Worm (Caenorhabditis elegans) whole organism, midembryonic: ENCODE measurements around the gene ztf-25.
"Not testable (repeated sequence)": the region's sequence is repeated elsewhere in the genome, so short reads cannot be mapped to it uniquely, and the experiment has no call there.

ENCODE experiments used
- T22C8.4 ChIP-seq: fragments of 200-800 bp; sonication (Bioruptor generic); IDR thresholded peaks from 2 replicates; pipeline ENCODE4 v1.3.6; 2022; ENCODE audit warnings: missing genetic modification characterization, missing compliant biosample characterization
- cog-1 ChIP-seq: sonication (generic microtip); optimal IDR thresholded peaks from 2 replicates; lab custom pipeline; 2016; ENCODE audit warnings: missing genetic modification characterization, missing compliant biosample characterization
- flt-1 ChIP-seq: fragments of 200-800 bp; sonication (Bioruptor generic); IDR thresholded peaks from 2 replicates; pipeline ENCODE4 v1.3.6; 2022; ENCODE audit warnings: missing genetic modification characterization, missing compliant biosample characterization
- klf-2 ChIP-seq: fragments of 200-800 bp; sonication (Bioruptor generic); conservative IDR thresholded peaks from 2 replicates; pipeline ENCODE4 v1.3.6; 2022; ENCODE audit warnings: missing genetic modification reagents, missing genetic modification characterization, missing compliant biosample characterization
- med-1 ChIP-seq: sonication (generic microtip); optimal IDR thresholded peaks from 2 replicates; lab custom pipeline; 2017; ENCODE audit warnings: missing genetic modification characterization, mild to moderate bottlenecking, missing compliant biosample characterization, antibody characterized with exemption, missing genetic modification reagents; ENCODE audit not compliant: insufficient read depth
- ref-1 ChIP-seq: fragments of 200-800 bp; sonication (Bioruptor generic); conservative IDR thresholded peaks from 2 replicates; pipeline ENCODE4 v1.3.6; 2022; ENCODE audit warnings: missing genetic modification reagents, missing genetic modification characterization, missing compliant biosample characterization
- tab-1 ChIP-seq: fragments of 200-800 bp; sonication (Bioruptor generic); IDR thresholded peaks from 2 replicates; pipeline ENCODE4 v1.3.6; 2022; ENCODE audit warnings: missing genetic modification characterization, missing compliant biosample characterization
- ztf-23 ChIP-seq: fragments of 200-800 bp; sonication (Bioruptor generic); IDR thresholded peaks from 2 replicates; pipeline ENCODE4 v1.3.6; 2022; ENCODE audit warnings: missing genetic modification reagents, missing genetic modification characterization, missing compliant biosample characterization
- ztf-29 ChIP-seq: fragments of 200-800 bp; sonication (Bioruptor generic); IDR thresholded peaks from 2 replicates; pipeline ENCODE4 v1.3.6; 2022; ENCODE audit warnings: missing genetic modification reagents, missing genetic modification characterization, missing compliant biosample characterization

ztf-25 gene

DNA sequence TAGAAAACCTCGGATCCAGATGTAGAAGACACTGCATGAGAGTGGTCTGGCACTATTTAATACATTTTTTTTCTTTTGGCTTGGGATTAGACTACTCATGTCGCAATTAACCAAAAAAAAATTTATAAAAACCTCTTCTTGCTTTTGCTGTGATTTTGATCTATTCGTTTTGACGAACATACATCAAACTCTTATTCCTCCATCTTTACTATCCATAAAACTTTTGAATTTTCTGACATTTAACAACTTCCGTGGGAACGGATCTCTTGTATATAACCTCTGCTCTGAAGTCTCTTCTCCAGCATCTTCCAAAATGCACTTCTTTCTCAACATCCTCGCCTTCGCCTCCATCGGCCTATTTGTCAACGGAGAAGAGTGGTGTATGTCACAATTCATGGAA is 4.4 kb downstream of the ztf-25 start, which contains the start of gene Y6G8.16:
TSS of gene Y6G8.16 (plus strand) at position 301 of the 400 bp plus-strand sequence.
- TF ChIP-seq cog-1 (tag; lab: Kevin White, UChicago); klf-2 (GFP tag; lab: Robert Waterston, UW); ref-1 (GFP tag; lab: Robert Waterston, UW): not testable (repeated sequence)

DNA sequence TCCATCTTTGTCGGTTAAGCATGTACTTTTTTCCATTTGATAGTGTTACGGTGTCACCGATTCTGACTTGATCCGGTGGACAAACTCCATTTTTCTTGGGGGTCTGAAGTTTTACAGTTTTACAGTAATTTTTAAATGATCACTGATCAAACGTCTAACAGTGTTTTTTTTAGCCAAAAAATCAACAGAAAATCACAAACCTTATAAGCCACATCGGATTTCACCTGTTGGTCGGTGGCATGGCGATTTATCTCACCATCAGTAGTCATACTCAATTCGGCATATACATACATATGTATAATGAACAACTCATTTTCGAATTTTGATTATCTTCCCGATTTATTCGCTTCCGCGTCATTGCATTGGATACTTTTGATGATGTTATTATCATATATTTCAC is 6.2 kb downstream of the ztf-25 start, which contains the start of gene srz-91:
TSS of gene srz-91 (plus strand) at position 301 of the 400 bp plus-strand sequence.
- TF ChIP-seq klf-2 (GFP tag; lab: Robert Waterston, UW): no peak
- no peak for TF ChIP-seq tab-1
- no peak for TF ChIP-seq ztf-23 (GFP tag; lab: Robert Waterston, UW)
- no peak for TF ChIP-seq flt-1 (GFP tag; lab: Robert Waterston, UW)

DNA sequence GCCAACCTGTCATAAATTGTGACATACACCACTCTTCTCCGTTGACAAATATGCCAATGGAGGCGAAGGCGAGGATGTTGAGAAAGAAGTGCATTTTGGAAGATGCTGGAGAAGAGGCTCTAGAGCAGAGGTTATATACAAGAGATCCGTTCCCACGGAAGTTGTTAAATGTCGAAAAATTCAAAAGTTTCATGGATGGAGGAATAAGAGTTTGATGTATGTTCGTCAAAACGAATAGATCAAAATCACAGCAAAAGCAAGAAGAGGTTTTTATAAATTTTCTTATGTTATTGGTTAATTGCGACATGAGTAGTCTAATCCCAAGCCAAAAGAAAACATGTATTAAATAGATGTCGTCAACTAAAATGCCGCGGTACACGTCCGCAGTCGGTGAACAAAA is 8.9 kb downstream of the ztf-25 start, which contains the start of gene Y6G8.15:
TSS of gene Y6G8.15 (minus strand) at position 101 of the 400 bp plus-strand sequence.
- not testable (repeated sequence) for TF ChIP-seq ztf-23, ref-1, ztf-29 (GFP tag; lab: Robert Waterston, UW)

DNA sequence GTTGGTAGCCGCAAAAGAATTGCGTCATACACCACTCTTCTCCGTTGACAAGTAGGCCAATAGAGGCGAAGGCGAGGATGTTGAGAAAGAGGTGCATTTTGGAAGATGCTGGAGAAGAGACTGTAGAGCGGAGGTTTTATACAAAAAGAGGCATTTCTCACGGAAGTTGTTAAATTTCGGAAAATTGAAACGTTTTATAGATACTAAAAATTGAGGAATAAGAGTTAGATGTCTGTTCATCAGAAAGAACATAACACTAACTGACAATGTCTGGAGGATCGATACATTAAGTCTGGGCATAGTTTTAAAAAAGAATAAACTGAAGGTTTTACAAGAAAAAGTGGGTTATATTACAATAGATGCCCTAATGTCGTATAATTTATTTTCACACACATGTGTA is 12.6 kb downstream of the ztf-25 start, which contains the start of gene Y6G8.14:
TSS of gene Y6G8.14 (minus strand) at position 101 of the 400 bp plus-strand sequence.
- TF ChIP-seq ztf-29 (GFP tag; lab: Robert Waterston, UW) (no peak), flt-1 (GFP tag; lab: Robert Waterston, UW) (no peak), T22C8.4 (GFP tag; lab: Robert Waterston, UW) (no peak), cog-1 (tag; lab: Kevin White, UChicago) (no peak), tab-1 (no peak), klf-2 (GFP tag; lab: Robert Waterston, UW) (no peak), ref-1 (GFP tag; lab: Robert Waterston, UW) (no peak), ztf-23 (GFP tag; lab: Robert Waterston, UW) (no peak), med-1 (GFP tag; lab: Kevin White, UChicago) (no peak)

DNA sequence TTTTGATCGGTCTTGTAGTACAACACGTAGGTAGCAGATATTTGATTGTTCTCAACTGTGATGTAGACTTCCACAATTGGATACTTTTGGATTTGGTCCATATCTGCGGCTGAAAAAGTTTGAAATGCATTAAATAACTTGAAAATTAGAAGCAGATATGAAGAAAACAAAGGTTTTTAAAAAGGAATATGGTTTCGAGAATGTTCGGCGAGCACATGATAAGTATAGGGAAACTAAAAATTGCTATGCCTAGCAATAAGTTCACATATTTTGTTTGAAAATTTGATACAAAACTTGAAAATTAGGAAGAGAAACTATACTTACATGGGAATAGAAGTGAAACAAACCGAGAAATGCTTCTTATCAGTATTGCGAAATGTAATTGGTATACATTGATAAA is 14.0 kb downstream of the ztf-25 start, which contains the start of gene Y6G8.5:
TSS of gene Y6G8.5 (minus strand) at position 101 of the 400 bp plus-strand sequence.
- TF ChIP-seq flt-1 (GFP tag; lab: Robert Waterston, UW): no peak
- no peak for TF ChIP-seq ref-1 (GFP tag; lab: Robert Waterston, UW)
- TF ChIP-seq cog-1 (tag; lab: Kevin White, UChicago): no peak
- TF ChIP-seq ztf-29 (GFP tag; lab: Robert Waterston, UW): no peak
- no peak for TF ChIP-seq ztf-23 (GFP tag; lab: Robert Waterston, UW)
- TF ChIP-seq tab-1: no peak
- no peak for TF ChIP-seq T22C8.4 (GFP tag; lab: Robert Waterston, UW)
- TF ChIP-seq med-1 (GFP tag; lab: Kevin White, UChicago): no peak
- no peak for TF ChIP-seq klf-2 (GFP tag; lab: Robert Waterston, UW)

DNA sequence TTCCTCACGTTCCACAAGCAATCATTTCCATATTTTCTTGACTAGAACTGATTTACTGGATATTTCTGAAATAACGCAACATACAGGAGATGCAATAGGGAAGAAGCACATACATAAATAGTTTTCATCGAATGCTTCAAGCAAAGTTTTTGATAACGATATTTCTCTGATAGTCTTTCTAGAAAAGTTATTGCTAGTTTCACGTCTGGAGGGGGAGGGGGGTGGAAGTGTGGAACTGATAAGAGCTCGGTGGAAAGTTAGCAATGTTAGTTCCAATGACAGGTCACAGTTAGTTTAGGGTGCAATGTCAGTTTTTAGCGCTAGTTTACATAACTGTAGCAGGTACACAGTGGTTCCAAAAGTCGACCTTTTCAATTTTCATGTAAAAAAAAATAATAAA is 15.2 kb downstream of the ztf-25 start, which contains the start of gene Y6G8.6:
TSS of gene Y6G8.6 (minus strand) at position 98 of the 400 bp plus-strand sequence.
- TF ChIP-seq ztf-23 (GFP tag; lab: Robert Waterston, UW): no peak
- TF ChIP-seq med-1 (GFP tag; lab: Kevin White, UChicago): no peak
- no peak for TF ChIP-seq flt-1 (GFP tag; lab: Robert Waterston, UW)
- no peak for TF ChIP-seq klf-2 (GFP tag; lab: Robert Waterston, UW)
- no peak for TF ChIP-seq cog-1 (tag; lab: Kevin White, UChicago)
- TF ChIP-seq T22C8.4 (GFP tag; lab: Robert Waterston, UW): no peak
- no peak for TF ChIP-seq tab-1

DNA sequence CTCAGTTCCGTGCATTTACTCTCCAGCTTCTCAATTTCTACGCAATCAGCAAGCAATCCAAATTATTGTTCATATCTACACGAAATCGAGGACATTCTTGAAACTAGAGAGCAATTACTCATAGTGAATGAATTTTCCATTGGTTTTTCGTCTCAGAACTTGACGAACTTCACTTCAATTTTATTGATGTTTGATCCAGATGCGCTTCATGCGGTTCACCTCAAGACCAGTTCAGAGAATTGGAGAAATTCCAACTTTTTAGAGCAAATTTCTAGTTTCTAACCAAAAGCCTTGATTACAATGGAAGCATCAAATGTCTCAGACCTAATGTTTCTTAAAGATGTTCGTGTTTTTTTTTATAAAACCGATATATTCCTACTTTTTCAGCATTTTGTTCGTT is 18.6 kb downstream of the ztf-25 start, which contains the start of gene Y6G8.8:
TSS of gene Y6G8.8 (plus strand) at position 301 of the 400 bp plus-strand sequence.
- no peak for TF ChIP-seq ztf-29 (GFP tag; lab: Robert Waterston, UW)
- TF ChIP-seq cog-1 (tag; lab: Kevin White, UChicago): no peak
- no peak for TF ChIP-seq ref-1 (GFP tag; lab: Robert Waterston, UW)

DNA sequence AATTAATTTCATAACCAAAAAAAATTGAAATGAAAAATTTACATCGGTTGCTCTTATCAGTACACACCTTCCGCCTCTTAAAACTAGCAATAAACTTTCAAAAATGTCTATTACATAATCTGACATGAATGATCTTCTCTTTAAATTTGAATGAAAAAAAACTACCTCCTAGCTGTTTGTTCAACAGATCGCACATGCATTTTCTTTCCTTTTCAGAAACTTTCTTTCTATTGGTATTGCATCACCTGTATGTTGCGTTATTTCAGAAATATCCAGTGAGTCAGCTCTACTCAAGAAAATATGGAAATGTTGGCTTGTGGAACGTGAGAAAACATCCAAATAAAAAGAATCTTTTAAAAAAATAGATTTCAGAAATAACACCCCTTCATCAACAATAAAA is 21.6 kb downstream of the ztf-25 start, which contains the start of gene F57G4.1:
TSS of gene F57G4.1 (plus strand) at position 301 of the 400 bp plus-strand sequence.
- TF ChIP-seq tab-1: no peak
- TF ChIP-seq klf-2 (GFP tag; lab: Robert Waterston, UW): no peak
- TF ChIP-seq med-1 (GFP tag; lab: Kevin White, UChicago): no peak
- no peak for TF ChIP-seq T22C8.4 (GFP tag; lab: Robert Waterston, UW)
- no peak for TF ChIP-seq ztf-29 (GFP tag; lab: Robert Waterston, UW)
- no peak for TF ChIP-seq ref-1 (GFP tag; lab: Robert Waterston, UW)
- TF ChIP-seq ztf-23 (GFP tag; lab: Robert Waterston, UW): no peak

DNA sequence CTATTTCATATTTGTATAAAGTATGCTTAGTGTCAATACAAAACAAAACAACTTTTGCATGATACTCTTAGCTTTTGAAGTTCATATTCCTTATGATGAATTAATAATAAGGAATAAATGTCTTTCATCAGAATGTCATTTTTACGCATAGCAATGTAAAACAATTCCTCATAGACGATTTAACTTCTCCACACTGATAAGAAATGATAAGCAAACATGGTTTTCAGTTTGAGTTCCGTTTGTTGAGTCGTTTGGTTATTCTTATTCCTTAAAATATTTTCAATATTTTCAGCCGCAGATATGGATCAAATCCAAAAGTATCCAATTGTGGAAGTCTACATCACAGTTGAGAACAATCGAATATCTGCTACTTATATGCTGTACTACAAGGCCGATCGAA is 23.3 kb downstream of the ztf-25 start, which contains the start of gene F57G4.11:
TSS of gene F57G4.11 (plus strand) at position 301 of the 400 bp plus-strand sequence.
- TF ChIP-seq T22C8.4 (GFP tag; lab: Robert Waterston, UW): no peak
- TF ChIP-seq flt-1 (GFP tag; lab: Robert Waterston, UW): no peak
- no peak for TF ChIP-seq ztf-23 (GFP tag; lab: Robert Waterston, UW)
- no peak for TF ChIP-seq klf-2 (GFP tag; lab: Robert Waterston, UW)
- TF ChIP-seq med-1 (GFP tag; lab: Kevin White, UChicago): no peak
- no peak for TF ChIP-seq ref-1 (GFP tag; lab: Robert Waterston, UW)
- TF ChIP-seq tab-1: no peak
- TF ChIP-seq ztf-29 (GFP tag; lab: Robert Waterston, UW): no peak
- no peak for TF ChIP-seq cog-1 (tag; lab: Kevin White, UChicago)

DNA sequence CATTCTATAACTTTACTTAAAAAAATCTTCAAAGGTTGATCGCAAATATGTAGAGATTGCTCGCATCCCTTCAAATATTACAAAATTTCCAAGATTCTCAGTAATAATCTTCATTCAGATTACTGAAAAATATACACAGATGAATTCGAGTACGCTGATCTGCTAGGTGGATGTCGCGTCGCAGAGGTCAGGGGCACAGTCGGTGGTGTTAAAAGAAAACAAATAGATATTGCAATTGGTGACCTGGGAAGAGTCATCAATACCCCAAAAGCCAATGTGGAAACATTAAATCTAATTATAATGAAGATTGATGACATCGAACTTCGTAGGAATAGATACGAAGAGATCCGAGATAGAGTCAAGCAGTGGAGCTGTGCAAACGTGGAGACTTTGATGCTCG is 26.9 kb downstream of the ztf-25 start, which contains the start of gene F57G4.10:
TSS of gene F57G4.10 (plus strand) at position 301 of the 400 bp plus-strand sequence.
- TF ChIP-seq ztf-23 (GFP tag; lab: Robert Waterston, UW) (no peak), cog-1 (tag; lab: Kevin White, UChicago) (no peak), med-1 (GFP tag; lab: Kevin White, UChicago) (no peak), ref-1 (GFP tag; lab: Robert Waterston, UW) (no peak), klf-2 (GFP tag; lab: Robert Waterston, UW) (no peak), T22C8.4 (GFP tag; lab: Robert Waterston, UW) (no peak), flt-1 (GFP tag; lab: Robert Waterston, UW) (no peak), tab-1 (no peak), ztf-29 (GFP tag; lab: Robert Waterston, UW) (no peak)
